Worm (Caenorhabditis elegans) whole organism, late embryonic: ENCODE data around the gene aipr-1.

Source experiments
- ahr-1 ChIP-seq: sonication (generic microtip); optimal IDR thresholded peaks from 2 replicates; lab custom pipeline; 2016; ENCODE audit warnings: missing genetic modification characterization, missing compliant biosample characterization
- elt-2 ChIP-seq: sonication (generic microtip); optimal IDR thresholded peaks from 2 replicates; lab custom pipeline; 2016; ENCODE audit warnings: missing genetic modification reagents, missing genetic modification characterization, missing compliant biosample characterization
- fax-1 ChIP-seq: sonication (generic microtip); optimal IDR thresholded peaks from 2 replicates; lab custom pipeline; 2016; ENCODE audit warnings: missing genotype, missing genetic modification characterization, missing compliant biosample characterization
- hlh-30 ChIP-seq: sonication (generic microtip); optimal IDR thresholded peaks from 2 replicates; lab custom pipeline; 2017; ENCODE audit warnings: antibody characterized with exemption, missing genetic modification characterization, missing compliant biosample characterization; ENCODE audit not compliant: insufficient read depth
- lim-6 ChIP-seq: sonication (generic microtip); optimal IDR thresholded peaks from 2 replicates; lab custom pipeline; 2016; ENCODE audit warnings: missing genetic modification characterization, missing compliant biosample characterization
- mec-3 ChIP-seq: sonication (generic microtip); optimal IDR thresholded peaks from 2 replicates; lab custom pipeline; 2016; ENCODE audit warnings: borderline replicate concordance, missing genetic modification characterization, missing compliant biosample characterization
- nhr-232 ChIP-seq: sonication (generic microtip); optimal IDR thresholded peaks from 2 replicates; lab custom pipeline; 2016; ENCODE audit warnings: missing genetic modification characterization, missing compliant biosample characterization
- pqm-1 ChIP-seq: sonication (generic microtip); optimal IDR thresholded peaks from 2 replicates; lab custom pipeline; 2016; ENCODE audit warnings: missing genetic modification characterization, missing compliant biosample characterization
- sox-4 ChIP-seq: sonication (generic microtip); optimal IDR thresholded peaks from 2 replicates; lab custom pipeline; 2017; ENCODE audit warnings: mild to moderate bottlenecking, missing genetic modification characterization, inconsistent platforms, missing compliant biosample characterization
- syd-9 ChIP-seq: sonication (generic microtip); optimal IDR thresholded peaks from 2 replicates; lab custom pipeline; 2016; ENCODE audit warnings: mild to moderate bottlenecking, missing genetic modification characterization, moderate library complexity, missing compliant biosample characterization

DNA sequence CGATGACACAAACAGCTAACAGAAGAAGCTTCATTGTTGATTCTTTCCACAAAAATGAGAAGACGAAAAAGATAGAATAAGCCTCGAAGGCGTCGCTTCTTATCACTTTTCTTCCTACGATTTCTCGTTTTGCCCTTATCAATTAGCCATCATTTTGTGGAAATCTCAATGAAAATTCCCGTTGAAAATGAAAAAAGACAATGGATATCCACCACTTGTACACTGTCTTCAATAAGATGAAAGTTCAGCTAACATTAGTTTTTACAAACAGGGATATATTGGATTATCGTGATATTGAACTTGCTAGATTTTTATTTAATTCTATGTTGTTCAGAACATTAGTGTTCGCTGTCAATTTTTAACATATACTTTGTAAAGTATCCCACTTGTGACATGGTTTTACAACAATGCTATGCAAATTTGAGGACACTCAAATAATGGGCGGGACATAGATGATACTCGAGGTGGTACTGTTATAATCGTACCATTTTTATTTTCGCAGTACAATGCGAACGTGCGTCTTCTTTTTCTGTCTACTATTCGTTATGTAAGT lies 27.3 kb downstream of the aipr-1 start, which contains the start of the genes F18C5.5 and F18C5.9:
- TF ChIP-seq fax-1 (tag; lab: Kevin White, UChicago) (no peak), hlh-30 (tag; lab: Kevin White, UChicago) (no peak), nhr-232 (tag; lab: Kevin White, UChicago) (no peak), elt-2 (no peak), ahr-1 (tag; lab: Kevin White, UChicago) (no peak), sox-4 (no peak), mec-3 (tag; lab: Kevin White, UChicago) (no peak), syd-9 (tag; lab: Kevin White, UChicago) (no peak), lim-6 (tag; lab: Kevin White, UChicago) (no peak), pqm-1 (tag; lab: Kevin White, UChicago) (no peak)
